Worm (Caenorhabditis elegans) whole organism, early embryonic: ENCODE results near the gene Y39A1A.18.

ENCODE experiments used
- ama-1 ChIP-seq: fragments of 150-350 bp; optimal IDR thresholded peaks from 2 replicates; lab custom pipeline; 2014
- ceh-36 ChIP-seq: sonication (generic microtip); optimal IDR thresholded peaks from 2 replicates; lab custom pipeline; 2016; ENCODE audit warnings: missing genetic modification characterization, inconsistent platforms, missing compliant biosample characterization
- hmbx-1 ChIP-seq: sonication (generic microtip); optimal IDR thresholded peaks from 2 replicates; lab custom pipeline; 2016; ENCODE audit warnings: mild to moderate bottlenecking, missing genetic modification characterization, missing compliant biosample characterization
- hmg-4 ChIP-seq: fragments of 200-800 bp; sonication (Bioruptor generic); optimal IDR thresholded peaks from 2 replicates; lab custom pipeline; 2018; ENCODE audit warnings: mild to moderate bottlenecking, missing genetic modification characterization, missing compliant biosample characterization
- hnd-1 ChIP-seq: sonication (generic microtip); optimal IDR thresholded peaks from 2 replicates; lab custom pipeline; 2016; ENCODE audit warnings: missing genetic modification characterization, missing compliant biosample characterization
- sea-1 ChIP-seq: fragments of 200-800 bp; sonication (Bioruptor generic); conservative IDR thresholded peaks from 2 replicates; pipeline ENCODE4 v1.3.6; 2022; ENCODE audit warnings: missing genetic modification characterization, missing compliant biosample characterization
- tbx-11 ChIP-seq: fragments of 200-800 bp; sonication (Bioruptor generic); IDR thresholded peaks from 2 replicates; pipeline ENCODE4 v1.3.6; 2022; ENCODE audit warnings: missing genetic modification characterization, missing compliant biosample characterization
- tbx-37 ChIP-seq: fragments of 200-800 bp; sonication (Bioruptor generic); conservative IDR thresholded peaks from 2 replicates; pipeline ENCODE4 v1.3.6; 2022; ENCODE audit warnings: missing genetic modification reagents, missing genetic modification characterization, missing compliant biosample characterization

- TF ChIP-seq hnd-1 (tag; lab: Kevin White, UChicago) (no peak), hmbx-1 (tag; lab: Kevin White, UChicago) (no peak), tbx-37 (GFP tag; lab: Robert Waterston, UW) (0 out of 2 replicates have a peak, but pooled peaks have one; percentile 23), tbx-11 (GFP tag; lab: Robert Waterston, UW) (no peak), ceh-36 (tag; lab: Kevin White, UChicago) (peak; percentile 53), ama-1 (no peak), sea-1 (GFP tag; lab: Robert Waterston, UW) (peak; percentile 50; the same call in 1 of the 2 replicates), hmg-4 (no peak)
Measured at ce11 chrIII:10706972-10707438, 12.7 kb upstream of the Y39A1A.18 start, which contains the start of the genes Y39A1A.21 and Y39A1A.22.
